Worm (Caenorhabditis elegans) whole organism, mixed stage, embryonic: ENCODE data around the gene ZK1127.4.

ENCODE experiments used
- M03D4.4 ChIP-seq: sonication (generic microtip); optimal IDR thresholded peaks from 2 replicates; lab custom pipeline; 2017; ENCODE audit warnings: mild to moderate bottlenecking, missing genetic modification characterization, missing compliant biosample characterization
- bed-3 ChIP-seq: fragments of 200-800 bp; sonication (Bioruptor generic); optimal IDR thresholded peaks from 3 replicates; lab custom pipeline; 2018; ENCODE audit warnings: mild to moderate bottlenecking, missing genetic modification characterization, moderate library complexity, missing compliant biosample characterization
- blmp-1 ChIP-seq: fragments of 150-350 bp; optimal IDR thresholded peaks from 2 replicates; lab custom pipeline; 2014; ENCODE audit warnings: missing biosample characterization, missing genetic modification characterization
- ceh-39 ChIP-seq: fragments of 150-350 bp; optimal IDR thresholded peaks from 2 replicates; lab custom pipeline; 2014; ENCODE audit warnings: missing biosample characterization, missing genetic modification characterization
- ceh-83 ChIP-seq: fragments of 200-800 bp; sonication (Bioruptor generic); optimal IDR thresholded peaks from 2 replicates; lab custom pipeline; 2018; ENCODE audit warnings: mild to moderate bottlenecking, missing genetic modification characterization, missing compliant biosample characterization
- ces-1 ChIP-seq: fragments of 150-350 bp; optimal IDR thresholded peaks from 2 replicates; lab custom pipeline; 2014; ENCODE audit warnings: missing biosample characterization, missing genetic modification reagents, missing genetic modification characterization
- cnd-1 ChIP-seq: fragments of 200-800 bp; sonication (Bioruptor generic); optimal IDR thresholded peaks from 2 replicates; lab custom pipeline; 2018; ENCODE audit warnings: mild to moderate bottlenecking, missing genetic modification characterization, missing compliant biosample characterization
- drap-1 ChIP-seq: fragments of 200-800 bp; sonication (Bioruptor generic); optimal IDR thresholded peaks from 3 replicates; lab custom pipeline; 2018; ENCODE audit warnings: mild to moderate bottlenecking, missing genetic modification characterization, missing compliant biosample characterization
- elt-1 ChIP-seq: sonication (generic microtip); optimal IDR thresholded peaks from 2 replicates; lab custom pipeline; 2017; ENCODE audit warnings: missing genetic modification characterization, mild to moderate bottlenecking, missing compliant biosample characterization, antibody characterized with exemption, moderate library complexity, borderline replicate concordance; ENCODE audit not compliant: insufficient read depth
- elt-3 ChIP-seq: fragments of 150-350 bp; optimal IDR thresholded peaks from 2 replicates; lab custom pipeline; 2014; ENCODE audit warnings: missing biosample characterization, missing genetic modification characterization
- flh-1 ChIP-seq: fragments of 200-800 bp; sonication (Bioruptor generic); optimal IDR thresholded peaks from 2 replicates; lab custom pipeline; 2018; ENCODE audit warnings: mild to moderate bottlenecking, missing genetic modification characterization, moderate library complexity, missing compliant biosample characterization
- hlh-1 ChIP-seq: fragments of 150-350 bp; optimal IDR thresholded peaks from 2 replicates; lab custom pipeline; 2014; ENCODE audit warnings: missing biosample characterization, missing genetic modification reagents, missing genetic modification characterization
- lin-13 ChIP-seq: fragments of 150-350 bp; optimal IDR thresholded peaks from 2 replicates; lab custom pipeline; 2014; ENCODE audit warnings: missing biosample characterization, missing genetic modification characterization
- lin-32 ChIP-seq: fragments of 200-800 bp; sonication (Bioruptor generic); optimal IDR thresholded peaks from 2 replicates; lab custom pipeline; 2018; ENCODE audit warnings: mild to moderate bottlenecking, missing genetic modification characterization, missing compliant biosample characterization
- lsy-2 ChIP-seq: fragments of 150-350 bp; optimal IDR thresholded peaks from 2 replicates; lab custom pipeline; 2014; ENCODE audit warnings: missing biosample characterization, missing genetic modification characterization
- mab-5 ChIP-seq: fragments of 150-350 bp; optimal IDR thresholded peaks from 2 replicates; lab custom pipeline; 2014; ENCODE audit warnings: missing biosample characterization, missing genetic modification characterization
- mep-1 ChIP-seq: fragments of 150-350 bp; optimal IDR thresholded peaks from 2 replicates; lab custom pipeline; 2017; ENCODE audit warnings: missing biosample characterization, missing genetic modification reagents, missing genetic modification characterization, inconsistent platforms
- mls-2 ChIP-seq: sonication (generic microtip); optimal IDR thresholded peaks from 2 replicates; lab custom pipeline; 2016; ENCODE audit warnings: mild to moderate bottlenecking, missing genetic modification characterization, moderate library complexity, missing compliant biosample characterization
- nhr-237 ChIP-seq: fragments of 150-350 bp; optimal IDR thresholded peaks from 2 replicates; lab custom pipeline; 2014; ENCODE audit warnings: missing biosample characterization, missing genetic modification characterization
- nhr-28 ChIP-seq: fragments of 150-350 bp; optimal IDR thresholded peaks from 2 replicates; lab custom pipeline; 2014; ENCODE audit warnings: missing biosample characterization, missing genetic modification characterization
- pha-4 ChIP-seq: fragments of 150-350 bp; optimal IDR thresholded peaks from 2 replicates; lab custom pipeline; 2018; ENCODE audit warnings: missing biosample characterization, missing genetic modification reagents, missing genetic modification characterization
- snpc-4 ChIP-seq: fragments of 150-350 bp; optimal IDR thresholded peaks from 2 replicates; lab custom pipeline; 2014; ENCODE audit warnings: missing biosample characterization, missing genetic modification characterization
- sptf-1 ChIP-seq: sonication (generic microtip); optimal IDR thresholded peaks from 2 replicates; lab custom pipeline; 2017; ENCODE audit warnings: mild to moderate bottlenecking, missing genetic modification characterization, moderate library complexity, missing compliant biosample characterization
- tbx-8 ChIP-seq: fragments of 200-800 bp; sonication (Bioruptor generic); optimal IDR thresholded peaks from 2 replicates; lab custom pipeline; 2018; ENCODE audit warnings: mild to moderate bottlenecking, missing genetic modification characterization, moderate library complexity, missing compliant biosample characterization
- unc-120 ChIP-seq: sonication (generic microtip); optimal IDR thresholded peaks from 2 replicates; lab custom pipeline; 2017; ENCODE audit warnings: missing genetic modification characterization, missing compliant biosample characterization; ENCODE audit not compliant: poor library complexity, severe bottlenecking
- unc-62 ChIP-seq: fragments of 150-350 bp; optimal IDR thresholded peaks from 2 replicates; lab custom pipeline; 2014; ENCODE audit warnings: missing biosample characterization, missing genetic modification reagents, missing genetic modification characterization
- zip-8 ChIP-seq: fragments of 150-350 bp; optimal IDR thresholded peaks from 2 replicates; lab custom pipeline; 2014; ENCODE audit warnings: missing biosample characterization, missing genetic modification characterization

The ZK1127.4 gene

ce11 chrII:7024897-7025852 lies 28.6 kb upstream of the ZK1127.4 start, which contains the start of gene znf-598:
Gene znf-598, plus strand, starts transcription at chrII:7025802.
- TF ChIP-seq nhr-237 (tag; lab: Kevin White, UChicago) (no peak), sptf-1 (peak; percentile 1), pha-4 (tag; lab: Kevin White, UChicago) (peak; percentile 65), lsy-2 (tag; lab: Kevin White, UChicago) (peak; percentile 21), mep-1 (tag; lab: Kevin White, UChicago) (peak; percentile 29)

DNA sequence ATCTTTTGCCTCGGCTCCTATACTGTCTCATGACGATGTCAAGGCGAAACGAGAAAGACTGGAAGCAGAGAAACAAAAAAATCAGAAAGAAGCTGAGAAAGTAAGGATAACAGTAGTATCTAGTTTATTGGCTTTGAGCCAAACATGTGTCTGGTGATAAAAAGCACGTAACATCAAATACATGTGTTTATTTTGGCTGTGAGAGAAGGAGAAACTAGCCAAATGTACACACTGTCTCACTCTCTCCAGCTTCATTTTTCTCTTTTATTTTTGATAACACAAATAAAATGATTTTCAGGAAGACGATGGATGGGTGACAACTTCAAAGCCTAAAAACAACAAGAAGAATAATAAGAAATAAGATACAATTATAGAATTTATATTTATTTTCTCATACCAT lies 24.2 kb upstream of the ZK1127.4 start:
- TF ChIP-seq bed-3 (GFP tag; lab: Kevin White, UChicago) (no peak), snpc-4 (no peak), hlh-1 (tag; lab: Kevin White, UChicago) (no peak), M03D4.4 (tag; lab: Kevin White, UChicago) (no peak), mls-2 (tag; lab: Kevin White, UChicago) (no peak), lsy-2 (tag; lab: Kevin White, UChicago) (no peak), ces-1 (no peak), nhr-28 (tag; lab: Kevin White, UChicago) (no peak)

ce11 chrII:7031137-7031697 lies 22.5 kb upstream of the ZK1127.4 start:
- TF ChIP-seq blmp-1 (tag; lab: Kevin White, UChicago) (no peak), lin-13 (tag; lab: Kevin White, UChicago) (no peak), elt-3 (tag; lab: Kevin White, UChicago) (no peak), cnd-1 (no peak), snpc-4 (no peak), tbx-8 (GFP tag; lab: Kevin White, UChicago) (no peak), flh-1 (GFP tag; lab: Kevin White, UChicago) (no peak), mab-5 (tag; lab: Kevin White, UChicago) (no peak), elt-1 (no peak), nhr-237 (tag; lab: Kevin White, UChicago) (no peak), drap-1 (GFP tag; lab: Kevin White, UChicago) (no peak), nhr-28 (tag; lab: Kevin White, UChicago) (no peak), unc-62 (GFP tag; lab: Kevin White, UChicago) (no peak), zip-8 (tag; lab: Kevin White, UChicago) (no peak), unc-120 (no peak)
- TF ChIP-seq, all 35 proteins: peak for 0

ce11 chrII:7037659-7038342 lies 15.9 kb upstream of the ZK1127.4 start, which contains the start of gene cin-4:
Gene cin-4, plus strand, starts transcription at chrII:7038292.
- no peak for TF ChIP-seq elt-1
- TF ChIP-seq ces-1: no peak

ce11 chrII:7049470-7049869 lies 4.3 kb upstream of the ZK1127.4 start:
- no peak for TF ChIP-seq pha-4 (tag; lab: Kevin White, UChicago)
- no peak for TF ChIP-seq mls-2 (tag; lab: Kevin White, UChicago)
- TF ChIP-seq bed-3 (GFP tag; lab: Kevin White, UChicago): no peak
- TF ChIP-seq ceh-83: no peak
- no peak for TF ChIP-seq lin-13 (tag; lab: Kevin White, UChicago)
- TF ChIP-seq flh-1 (GFP tag; lab: Kevin White, UChicago): no peak

ce11 chrII:7050021-7050722 lies 3.6 kb upstream of the ZK1127.4 start, which contains the start of the genes tcer-1 and ZK1127.5:
Gene tcer-1, minus strand, starts transcription at chrII:7050071.
Gene ZK1127.5, plus strand, starts transcription at chrII:7050672.
- TF ChIP-seq lin-32 (GFP tag; lab: Kevin White, UChicago): no peak
- TF ChIP-seq hlh-1 (tag; lab: Kevin White, UChicago): no peak
- TF ChIP-seq lin-13 (tag; lab: Kevin White, UChicago): peak; percentile 29
- no peak for TF ChIP-seq snpc-4
- TF ChIP-seq nhr-237 (tag; lab: Kevin White, UChicago): peak; percentile 54
- TF ChIP-seq unc-120: no peak
- TF ChIP-seq mls-2 (tag; lab: Kevin White, UChicago): no peak
- peak; percentile 45 for TF ChIP-seq ceh-39 (tag; lab: Kevin White, UChicago)
- peak; percentile 75 for TF ChIP-seq mep-1 (tag; lab: Kevin White, UChicago)
- peak; percentile 14 for TF ChIP-seq pha-4 (tag; lab: Kevin White, UChicago)
- no peak for TF ChIP-seq elt-1
- TF ChIP-seq drap-1 (GFP tag; lab: Kevin White, UChicago): no peak
- peak; percentile 68 for TF ChIP-seq lsy-2 (tag; lab: Kevin White, UChicago)
